Fruit fly (Drosophila melanogaster) whole organism, pupa: Measurements from ENCODE around the gene CG42464.

Experiments
- CG15710 ChIP-seq: fragments of 200-800 bp; sonication (Bioruptor generic); optimal IDR thresholded peaks from 2 replicates; lab custom pipeline; 2018; ENCODE audit warnings: missing biosample characterization, mild to moderate bottlenecking, missing genetic modification characterization, moderate library complexity
- CG32121 ChIP-seq: fragments of 200-800 bp; sonication (Bioruptor generic); IDR thresholded peaks from 2 replicates; pipeline ENCODE4 v1.3.6; 2022; ENCODE audit warnings: missing biosample characterization, missing genetic modification characterization

DNA sequence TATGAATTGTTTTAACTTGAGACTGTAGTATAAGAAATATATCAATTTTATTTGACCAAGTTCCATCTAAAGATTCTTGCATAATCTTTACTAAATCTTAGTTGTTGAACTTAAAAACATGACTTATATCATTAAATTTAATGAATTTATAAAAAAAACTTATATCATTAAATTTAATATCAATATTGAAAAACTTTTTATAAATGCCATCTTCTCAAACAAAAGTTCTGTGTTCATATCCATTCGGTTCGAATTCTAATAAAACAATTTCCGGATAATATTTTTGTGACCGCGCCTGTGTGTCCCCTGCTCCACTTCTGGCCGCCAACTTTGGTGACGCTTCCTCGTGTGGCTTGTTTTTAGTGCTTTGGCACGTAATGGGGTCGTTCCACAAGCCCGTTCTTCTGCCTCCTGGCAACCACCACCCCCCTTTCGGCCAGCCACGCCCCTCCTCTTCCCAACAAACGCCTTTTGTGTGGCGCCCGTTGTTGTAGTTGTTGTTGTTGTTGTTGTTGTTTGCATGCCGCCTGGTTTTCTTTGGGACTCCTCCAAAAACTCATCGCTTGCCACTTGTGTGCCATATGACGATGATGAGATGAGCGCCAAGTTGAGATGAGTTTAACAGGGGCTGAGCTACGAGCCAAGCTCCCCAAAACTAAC is 37.9 kb downstream of the CG42464 start:
- peak; percentile 21; the same call in 1 of the 2 replicates for TF ChIP-seq CG32121
- TF ChIP-seq CG15710 (tag; lab: Kevin White, UChicago): peak; percentile 30
